Worm (Caenorhabditis elegans): ENCODE results near the gene jun-1.
A peak's percentile ranks its signal among the peaks of the same experiment; 100 is the strongest.

ce11 chrII:9177080-9177479, 64.1 kb downstream of the jun-1 start, which contains the start of the genes sec-5 and pir-1:
- no peak for TF ChIP-seq elt-1 (tag; optimal IDR thresholded peaks at IDR 0.05)
- no peak for TF ChIP-seq zag-1 (tag; optimal IDR thresholded peaks at IDR 0.05)
- TF ChIP-seq ama-1 (optimal IDR thresholded peaks at IDR 0.05): no peak
- no peak for TF ChIP-seq elt-3 (tag; optimal IDR thresholded peaks at IDR 0.05)
- TF ChIP-seq nhr-28 (tag; optimal IDR thresholded peaks at IDR 0.05): no peak
- no peak for TF ChIP-seq ceh-9 (tag; optimal IDR thresholded peaks at IDR 0.05)
- TF ChIP-seq nhr-77 (tag; optimal IDR thresholded peaks at IDR 0.05): no peak
- peak; percentile 45 for TF ChIP-seq nfya-1 (tag; optimal IDR thresholded peaks at IDR 0.05; ENCODE audit: insufficient read depth)
- no peak for TF ChIP-seq nhr-237 (tag; optimal IDR thresholded peaks at IDR 0.05)
- no peak for TF ChIP-seq ceh-16 (tag; optimal IDR thresholded peaks at IDR 0.05)
- TF ChIP-seq lin-15B (tag; optimal IDR thresholded peaks at IDR 0.05): peak; percentile 58
